Worm (Caenorhabditis elegans) whole organism, L2 larva: ENCODE measurements around the gene moc-5.

Experiments used
- C34F6.9 ChIP-seq: fragments of 150-350 bp; optimal IDR thresholded peaks from 2 replicates; lab custom pipeline; 2014; ENCODE audit warnings: missing biosample characterization, missing genetic modification characterization
- F13H6.1 ChIP-seq: sonication (generic microtip); optimal IDR thresholded peaks from 2 replicates; lab custom pipeline; 2016; ENCODE audit warnings: missing genetic modification characterization, missing compliant biosample characterization
- R02D3.7 ChIP-seq: fragments of 150-350 bp; optimal IDR thresholded peaks from 2 replicates; lab custom pipeline; 2014; ENCODE audit warnings: missing biosample characterization, missing genetic modification characterization
- Y55F3AM.14 ChIP-seq: fragments of 200-800 bp; sonication (Bioruptor generic); optimal IDR thresholded peaks from 2 replicates; lab custom pipeline; 2018; ENCODE audit warnings: mild to moderate bottlenecking, missing genetic modification characterization, missing compliant biosample characterization
- ZK546.5 ChIP-seq: sonication (generic microtip); optimal IDR thresholded peaks from 2 replicates; lab custom pipeline; 2017; ENCODE audit warnings: missing biosample characterization, missing genetic modification characterization
- alr-1 ChIP-seq: fragments of 150-350 bp; optimal IDR thresholded peaks from 2 replicates; lab custom pipeline; 2014; ENCODE audit warnings: missing biosample characterization, missing genetic modification characterization
- aly-2 ChIP-seq: fragments of 150-350 bp; optimal IDR thresholded peaks from 2 replicates; lab custom pipeline; 2014; ENCODE audit warnings: missing biosample characterization, missing genetic modification characterization
- ama-1 ChIP-seq: fragments of 150-350 bp; optimal IDR thresholded peaks from 2 replicates; lab custom pipeline; 2018; ENCODE audit warnings: inconsistent platforms
- blmp-1 ChIP-seq: sonication (generic microtip); optimal IDR thresholded peaks from 2 replicates; lab custom pipeline; 2017; ENCODE audit warnings: missing genetic modification characterization, mild to moderate bottlenecking, missing compliant biosample characterization, antibody characterized with exemption, moderate library complexity; ENCODE audit not compliant: insufficient read depth
- ceh-16 ChIP-seq: fragments of 150-350 bp; optimal IDR thresholded peaks from 2 replicates; lab custom pipeline; 2014; ENCODE audit warnings: missing biosample characterization, missing genetic modification characterization
- ceh-82 ChIP-seq: fragments of 150-350 bp; optimal IDR thresholded peaks from 2 replicates; lab custom pipeline; 2014; ENCODE audit warnings: missing biosample characterization, missing genetic modification characterization
- crh-2 ChIP-seq: sonication (generic microtip); optimal IDR thresholded peaks from 2 replicates; lab custom pipeline; 2017; ENCODE audit warnings: missing biosample characterization, missing genetic modification characterization
- dmd-4 ChIP-seq: sonication (generic microtip); optimal IDR thresholded peaks from 2 replicates; lab custom pipeline; 2017; ENCODE audit warnings: missing biosample characterization, missing genetic modification characterization
- egl-27 ChIP-seq: sonication (generic microtip); optimal IDR thresholded peaks from 3 replicates; lab custom pipeline; 2017; ENCODE audit warnings: missing biosample characterization, missing genetic modification reagents, missing genetic modification characterization
- elt-1 ChIP-seq: fragments of 150-350 bp; optimal IDR thresholded peaks from 2 replicates; lab custom pipeline; 2014; ENCODE audit warnings: missing biosample characterization, missing genetic modification characterization
- elt-3 ChIP-seq: sonication (generic microtip); optimal IDR thresholded peaks from 2 replicates; lab custom pipeline; 2017; ENCODE audit warnings: missing biosample characterization, missing genetic modification characterization
- fos-1 ChIP-seq: fragments of 150-350 bp; optimal IDR thresholded peaks from 2 replicates; lab custom pipeline; 2014; ENCODE audit warnings: missing biosample characterization, missing genetic modification characterization
- gmeb-1 ChIP-seq: fragments of 150-350 bp; optimal IDR thresholded peaks from 2 replicates; lab custom pipeline; 2014; ENCODE audit warnings: missing biosample characterization, missing genetic modification characterization
- lin-11 ChIP-seq: fragments of 150-350 bp; sonication (generic microtip); optimal IDR thresholded peaks from 2 replicates; lab custom pipeline; 2014; ENCODE audit warnings: missing biosample characterization, missing genetic modification characterization, inconsistent platforms, mixed read lengths
- lin-13 ChIP-seq: fragments of 150-350 bp; optimal IDR thresholded peaks from 2 replicates; lab custom pipeline; 2014; ENCODE audit warnings: missing biosample characterization, missing genetic modification reagents, missing genetic modification characterization
- lin-39 ChIP-seq: fragments of 150-350 bp; optimal IDR thresholded peaks from 2 replicates; lab custom pipeline; 2014; ENCODE audit warnings: missing biosample characterization, missing genetic modification reagents, missing genetic modification characterization
- lsy-2 ChIP-seq, 2 experiments: fragments of 150-350 bp in 1 of 2; sonication (generic microtip) in 1 of 2; optimal IDR thresholded peaks; 2 replicates each; lab custom pipeline; 2014 to 2017; ENCODE audit warnings: missing biosample characterization in 2 of 2, missing genetic modification characterization in 2 of 2
- mab-5 ChIP-seq: fragments of 150-350 bp; optimal IDR thresholded peaks from 2 replicates; lab custom pipeline; 2014; ENCODE audit warnings: missing biosample characterization, missing genetic modification characterization
- mbf-1 ChIP-seq: sonication (generic microtip); optimal IDR thresholded peaks from 2 replicates; lab custom pipeline; 2017; ENCODE audit warnings: missing biosample characterization, missing genetic modification characterization
- mdl-1 ChIP-seq, 2 experiments: fragments of 150-350 bp in 1 of 2; sonication (generic microtip) in 1 of 2; optimal IDR thresholded peaks; 2 replicates each; lab custom pipeline; 2017; ENCODE audit warnings: missing biosample characterization in 2 of 2, missing genetic modification characterization in 2 of 2
- nhr-10 ChIP-seq: sonication (generic microtip); optimal IDR thresholded peaks from 2 replicates; lab custom pipeline; 2017; ENCODE audit warnings: missing biosample characterization, missing genetic modification characterization
- nhr-11 ChIP-seq: fragments of 150-350 bp; optimal IDR thresholded peaks from 2 replicates; lab custom pipeline; 2014; ENCODE audit warnings: missing biosample characterization, missing genetic modification characterization
- nhr-12 ChIP-seq: fragments of 150-350 bp; optimal IDR thresholded peaks from 2 replicates; lab custom pipeline; 2014; ENCODE audit warnings: missing biosample characterization, missing genetic modification characterization
- nhr-129 ChIP-seq: fragments of 150-350 bp; optimal IDR thresholded peaks from 2 replicates; lab custom pipeline; 2014; ENCODE audit warnings: missing biosample characterization, missing genetic modification characterization
- nhr-21 ChIP-seq: fragments of 150-350 bp; optimal IDR thresholded peaks from 2 replicates; lab custom pipeline; 2014; ENCODE audit warnings: missing biosample characterization, missing genetic modification characterization
- nhr-23 ChIP-seq: fragments of 150-350 bp; optimal IDR thresholded peaks from 2 replicates; lab custom pipeline; 2014; ENCODE audit warnings: missing biosample characterization, missing genetic modification reagents, missing genetic modification characterization
- nhr-237 ChIP-seq: fragments of 150-350 bp; optimal IDR thresholded peaks from 2 replicates; lab custom pipeline; 2014; ENCODE audit warnings: missing biosample characterization, missing genetic modification characterization
- nhr-25 ChIP-seq: fragments of 150-350 bp; sonication (generic microtip); optimal IDR thresholded peaks from 3 replicates; lab custom pipeline; 2014; ENCODE audit warnings: missing biosample characterization, missing genetic modification characterization
- nhr-6 ChIP-seq: fragments of 150-350 bp; optimal IDR thresholded peaks from 2 replicates; lab custom pipeline; 2014; ENCODE audit warnings: missing biosample characterization, missing genetic modification characterization
- nhr-77 ChIP-seq: fragments of 150-350 bp; optimal IDR thresholded peaks from 2 replicates; lab custom pipeline; 2014; ENCODE audit warnings: missing biosample characterization, missing genetic modification characterization
- peb-1 ChIP-seq: fragments of 150-350 bp; optimal IDR thresholded peaks from 2 replicates; lab custom pipeline; 2014; ENCODE audit warnings: missing biosample characterization, missing genetic modification characterization
- sem-4 ChIP-seq: fragments of 150-350 bp; optimal IDR thresholded peaks from 2 replicates; lab custom pipeline; 2014; ENCODE audit warnings: missing biosample characterization, missing genetic modification reagents, missing genetic modification characterization
- skn-1 ChIP-seq: sonication (generic microtip); optimal IDR thresholded peaks from 2 replicates; lab custom pipeline; 2017; ENCODE audit warnings: missing biosample characterization, missing genetic modification characterization
- sma-3 ChIP-seq: sonication (generic microtip); optimal IDR thresholded peaks from 2 replicates; lab custom pipeline; 2016; ENCODE audit warnings: missing genetic modification reagents, missing genetic modification characterization, missing compliant biosample characterization
- sma-9 ChIP-seq, 2 experiments: fragments of 150-350 bp in 1 of 2; sonication (generic microtip) in 1 of 2; optimal IDR thresholded peaks; 2 replicates each; lab custom pipeline; 2014 to 2016; ENCODE audit warnings: missing genetic modification characterization in 2 of 2, mild to moderate bottlenecking in 1 of 2, missing biosample characterization in 1 of 2, missing compliant biosample characterization in 1 of 2, missing genetic modification reagents in 1 of 2, moderate library complexity in 1 of 2
- snpc-4 ChIP-seq: fragments of 150-350 bp; optimal IDR thresholded peaks from 2 replicates; lab custom pipeline; 2014; ENCODE audit warnings: missing biosample characterization, missing genetic modification characterization
- unc-39 ChIP-seq: fragments of 150-350 bp; optimal IDR thresholded peaks from 2 replicates; lab custom pipeline; 2014; ENCODE audit warnings: missing biosample characterization, missing genetic modification characterization
- unc-55 ChIP-seq: fragments of 150-350 bp; sonication (generic microtip); optimal IDR thresholded peaks from 3 replicates; lab custom pipeline; 2014; ENCODE audit warnings: missing biosample characterization, missing genetic modification reagents, missing genetic modification characterization
- unc-62 ChIP-seq: fragments of 150-350 bp; optimal IDR thresholded peaks from 2 replicates; lab custom pipeline; 2014; ENCODE audit warnings: missing biosample characterization, missing genetic modification reagents, missing genetic modification characterization
- zag-1 ChIP-seq: fragments of 150-350 bp; optimal IDR thresholded peaks from 2 replicates; lab custom pipeline; 2014; ENCODE audit warnings: missing biosample characterization, missing genetic modification characterization
- ztf-1 ChIP-seq: fragments of 200-800 bp; sonication (Bioruptor generic); conservative IDR thresholded peaks from 2 replicates; pipeline ENCODE4 v1.3.6; 2022; ENCODE audit warnings: missing genetic modification characterization, missing compliant biosample characterization
- ztf-11 ChIP-seq: sonication (generic microtip); optimal IDR thresholded peaks from 2 replicates; lab custom pipeline; 2017; ENCODE audit warnings: missing biosample characterization, missing genetic modification characterization
- ztf-4 ChIP-seq: fragments of 150-350 bp; optimal IDR thresholded peaks from 2 replicates; lab custom pipeline; 2014; ENCODE audit warnings: missing biosample characterization, missing genetic modification characterization

Gene moc-5

ce11 chrX:9553095-9553494 is 12.7 kb downstream of the moc-5 start:
- TF ChIP-seq egl-27 (tag; lab: Kevin White, UChicago) = peak; percentile 25
- TF ChIP-seq C34F6.9 (tag; lab: Kevin White, UChicago) = peak; percentile 22
- peak; percentile 66 for TF ChIP-seq nhr-129
- peak; percentile 82 for TF ChIP-seq sma-9 (GFP tag; optimal IDR thresholded peaks at IDR 0.05; lab: Kevin White, UChicago)
- TF ChIP-seq sma-9 (tag; optimal IDR thresholded peaks at IDR 0.05; lab: Kevin White, UChicago) = no peak
- TF ChIP-seq nhr-6 = peak; percentile 0
- TF ChIP-seq lin-39 (tag; lab: Kevin White, UChicago) = no peak
- peak; percentile 11 for TF ChIP-seq gmeb-1
- peak; percentile 71 for TF ChIP-seq sma-3 (GFP tag; lab: Kevin White, UChicago)
- peak; percentile 3 for TF ChIP-seq F13H6.1
- TF ChIP-seq mdl-1 (tag; optimal IDR thresholded peaks at IDR 0.05; lab: Kevin White, UChicago) = peak in 1 of 2 experiments; percentile 27
- TF ChIP-seq nhr-25 = peak; percentile 83
- TF ChIP-seq fos-1 = peak; percentile 96
- TF ChIP-seq nhr-23 (tag; lab: Kevin White, UChicago) = no peak
- no peak for TF ChIP-seq nhr-237 (tag; lab: Kevin White, UChicago)
- peak; percentile 35 for TF ChIP-seq Y55F3AM.14 (GFP tag; lab: Kevin White, UChicago)
- no peak for TF ChIP-seq lin-11 (tag; lab: Kevin White, UChicago)
- peak; percentile 63 for TF ChIP-seq crh-2
- no peak for TF ChIP-seq nhr-21 (tag; lab: Kevin White, UChicago)
- TF ChIP-seq R02D3.7 (tag; lab: Kevin White, UChicago) = no peak
- TF ChIP-seq ceh-16 = no peak
- TF ChIP-seq blmp-1 (tag; lab: Kevin White, UChicago) = peak; percentile 92
- TF ChIP-seq sem-4 (tag; lab: Kevin White, UChicago) = peak; percentile 34

DNA sequence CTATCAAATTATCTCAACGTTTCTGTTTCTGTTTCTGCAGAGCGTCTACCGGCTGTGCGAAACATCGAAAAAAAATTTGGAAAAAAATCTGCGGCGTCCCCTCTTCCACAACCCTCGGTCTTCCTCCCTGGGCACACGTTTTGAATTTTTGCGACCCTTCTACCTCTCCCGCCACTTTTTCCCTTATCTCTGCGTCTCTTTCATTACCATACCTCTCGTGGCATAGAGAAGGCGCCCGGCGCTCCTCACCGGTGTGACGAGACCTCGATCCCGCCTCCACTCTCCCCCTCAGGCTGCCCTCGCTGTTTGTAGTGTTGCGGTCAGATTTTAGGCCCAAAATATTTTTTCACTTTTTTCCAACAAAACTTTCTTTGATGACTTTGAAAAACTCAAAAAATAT is 13.4 kb downstream of the moc-5 start:
- TF ChIP-seq sem-4 (tag; lab: Kevin White, UChicago) (no peak), unc-55 (no peak), ztf-1 (GFP tag; lab: Robert Waterston, UW) (no peak), nhr-10 (tag; lab: Kevin White, UChicago) (no peak), nhr-6 (no peak), lin-39 (tag; lab: Kevin White, UChicago) (no peak), nhr-129 (peak; percentile 20), nhr-21 (tag; lab: Kevin White, UChicago) (no peak), unc-62 (GFP tag; lab: Kevin White, UChicago) (no peak), nhr-237 (tag; lab: Kevin White, UChicago) (no peak), lsy-2 (tag; optimal IDR thresholded peaks at IDR 0.05; lab: Kevin White, UChicago) (peak in 1 of 2 experiments; percentile 2), nhr-12 (tag; lab: Kevin White, UChicago) (no peak), nhr-23 (tag; lab: Kevin White, UChicago) (no peak), egl-27 (tag; lab: Kevin White, UChicago) (no peak), crh-2 (peak; percentile 32), skn-1 (no peak), unc-39 (tag; lab: Kevin White, UChicago) (no peak), aly-2 (tag; lab: Kevin White, UChicago) (no peak), mbf-1 (tag; lab: Kevin White, UChicago) (no peak), dmd-4 (no peak), nhr-25 (peak; percentile 53), alr-1 (tag; lab: Kevin White, UChicago) (no peak), lin-13 (GFP tag; lab: Kevin White, UChicago) (peak; percentile 16), mab-5 (no peak), gmeb-1 (peak; percentile 7), fos-1 (peak; percentile 38), elt-3 (no peak), nhr-77 (tag; lab: Kevin White, UChicago) (no peak), nhr-11 (no peak), elt-1 (no peak), blmp-1 (tag; lab: Kevin White, UChicago) (peak; percentile 46), Y55F3AM.14 (GFP tag; lab: Kevin White, UChicago) (peak; percentile 10), sma-3 (GFP tag; lab: Kevin White, UChicago) (peak; percentile 36), snpc-4 (tag; lab: Kevin White, UChicago) (no peak), mdl-1 (tag; optimal IDR thresholded peaks at IDR 0.05; lab: Kevin White, UChicago) (peak in 1 of 2 experiments; percentile 17), ceh-16 (no peak), zag-1 (tag; lab: Kevin White, UChicago) (no peak), ztf-11 (tag; lab: Kevin White, UChicago) (no peak), lin-11 (tag; lab: Kevin White, UChicago) (no peak), C34F6.9 (tag; lab: Kevin White, UChicago) (peak; percentile 25), ama-1 (no peak), ztf-4 (tag; lab: Kevin White, UChicago) (no peak), F13H6.1 (peak; percentile 67), ZK546.5 (tag; lab: Kevin White, UChicago) (no peak), R02D3.7 (tag; lab: Kevin White, UChicago) (no peak), sma-9 (GFP tag; optimal IDR thresholded peaks at IDR 0.05; lab: Kevin White, UChicago) (peak; percentile 15), sma-9 (tag; optimal IDR thresholded peaks at IDR 0.05; lab: Kevin White, UChicago) (no peak), peb-1 (tag; lab: Kevin White, UChicago) (no peak), ceh-82 (tag; lab: Kevin White, UChicago) (no peak)
